Worm (Caenorhabditis elegans) whole organism, young adult: ENCODE measurements around the gene tag-343.

Experiments used
- B0035.1 ChIP-seq: sonication (generic microtip); optimal IDR thresholded peaks from 2 replicates; lab custom pipeline; 2016; ENCODE audit warnings: missing genetic modification characterization, mild to moderate bottlenecking, missing compliant biosample characterization, missing genotype, missing genetic modification reagents
- C17E4.6 ChIP-seq: fragments of 200-800 bp; sonication (Bioruptor generic); IDR thresholded peaks from 2 replicates; pipeline ENCODE4 v1.3.6; 2022; ENCODE audit warnings: missing genetic modification reagents, missing genetic modification characterization, missing compliant biosample characterization
- D2030.7 ChIP-seq: fragments of 200-800 bp; sonication (Bioruptor generic); IDR thresholded peaks from 2 replicates; pipeline ENCODE4 v1.3.6; 2022; ENCODE audit warnings: missing genetic modification reagents, missing genetic modification characterization, missing compliant biosample characterization
- F22D6.2 ChIP-seq: sonication (generic microtip); optimal IDR thresholded peaks from 2 replicates; lab custom pipeline; 2016; ENCODE audit warnings: mild to moderate bottlenecking, missing genetic modification characterization, missing compliant biosample characterization
- F23B12.7 ChIP-seq: sonication (generic microtip); optimal IDR thresholded peaks from 2 replicates; lab custom pipeline; 2017; ENCODE audit warnings: missing genetic modification characterization, mild to moderate bottlenecking, missing compliant biosample characterization, antibody characterized with exemption, moderate library complexity; ENCODE audit not compliant: insufficient read depth
- F49E8.2 ChIP-seq: sonication (generic microtip); optimal IDR thresholded peaks from 3 replicates; lab custom pipeline; 2017; ENCODE audit warnings: missing genetic modification characterization, mild to moderate bottlenecking, missing compliant biosample characterization, antibody characterized with exemption, moderate library complexity; ENCODE audit not compliant: insufficient read depth
- F57C9.4 ChIP-seq: sonication (generic microtip); optimal IDR thresholded peaks from 2 replicates; lab custom pipeline; 2017; ENCODE audit warnings: mild to moderate bottlenecking, missing genetic modification characterization, missing compliant biosample characterization
- T07F8.4 ChIP-seq: sonication (generic microtip); optimal IDR thresholded peaks from 2 replicates; lab custom pipeline; 2016; ENCODE audit warnings: mild to moderate bottlenecking, missing genetic modification characterization, moderate library complexity, missing compliant biosample characterization
- T26A5.8 ChIP-seq: sonication (generic microtip); optimal IDR thresholded peaks from 2 replicates; lab custom pipeline; 2016; ENCODE audit warnings: missing genetic modification characterization, missing compliant biosample characterization
- Y67H2A.10 ChIP-seq: fragments of 200-800 bp; sonication (Bioruptor generic); conservative IDR thresholded peaks from 2 replicates; pipeline ENCODE4 v1.3.6; 2022; ENCODE audit warnings: missing genetic modification reagents, missing genetic modification characterization, missing compliant biosample characterization
- aptf-2 ChIP-seq: fragments of 200-800 bp; sonication (Bioruptor generic); conservative IDR thresholded peaks from 2 replicates; pipeline ENCODE4 v1.3.6; 2022; ENCODE audit warnings: missing genetic modification reagents, missing genetic modification characterization, missing compliant biosample characterization
- aptf-3 ChIP-seq: fragments of 200-800 bp; sonication (Bioruptor generic); IDR thresholded peaks from 2 replicates; pipeline ENCODE4 v1.3.6; 2022; ENCODE audit warnings: missing genetic modification characterization, missing compliant biosample characterization
- athp-1 ChIP-seq: sonication (generic microtip); optimal IDR thresholded peaks from 2 replicates; lab custom pipeline; 2017; ENCODE audit warnings: mild to moderate bottlenecking, missing genetic modification characterization, missing compliant biosample characterization
- ccch-3 ChIP-seq: fragments of 200-800 bp; sonication (Bioruptor generic); optimal IDR thresholded peaks from 2 replicates; lab custom pipeline; 2018; ENCODE audit warnings: mild to moderate bottlenecking, missing genetic modification characterization, missing compliant biosample characterization
- ceh-27 ChIP-seq: fragments of 200-800 bp; sonication (Bioruptor generic); optimal IDR thresholded peaks from 2 replicates; lab custom pipeline; 2018; ENCODE audit warnings: mild to moderate bottlenecking, missing genetic modification characterization, moderate library complexity, missing compliant biosample characterization
- ceh-58 ChIP-seq: fragments of 200-800 bp; sonication (Bioruptor generic); IDR thresholded peaks from 2 replicates; pipeline ENCODE4 v1.3.6; 2022; ENCODE audit warnings: missing genetic modification characterization, missing compliant biosample characterization
- ceh-79 ChIP-seq: sonication (generic microtip); optimal IDR thresholded peaks from 2 replicates; lab custom pipeline; 2017; ENCODE audit warnings: mild to moderate bottlenecking, missing genetic modification characterization, missing compliant biosample characterization
- ceh-91 ChIP-seq: fragments of 200-800 bp; sonication (Bioruptor generic); IDR thresholded peaks from 2 replicates; pipeline ENCODE4 v1.3.6; 2022; ENCODE audit warnings: missing genetic modification reagents, missing genetic modification characterization, missing compliant biosample characterization
- ets-4 ChIP-seq: fragments of 200-800 bp; sonication (Bioruptor generic); optimal IDR thresholded peaks from 2 replicates; lab custom pipeline; 2018; ENCODE audit warnings: mild to moderate bottlenecking, missing genetic modification characterization, missing compliant biosample characterization
- hsf-1 ChIP-seq: fragments of 200-800 bp; sonication (Bioruptor generic); IDR thresholded peaks from 2 replicates; pipeline ENCODE4 v1.3.6; 2022; ENCODE audit warnings: missing genetic modification reagents, missing genetic modification characterization, missing compliant biosample characterization
- let-607 ChIP-seq, 2 experiments: fragments of 200-800 bp in 1 of 2; sonication (Bioruptor generic) in 1 of 2; sonication (generic microtip) in 1 of 2; optimal IDR thresholded peaks; 2 replicates each; lab custom pipeline; 2016 to 2018; ENCODE audit warnings: mild to moderate bottlenecking in 2 of 2, missing compliant biosample characterization in 2 of 2, missing genetic modification characterization in 2 of 2, moderate library complexity in 2 of 2, missing genotype in 1 of 2
- lin-26 ChIP-seq: fragments of 200-800 bp; sonication (Bioruptor generic); IDR thresholded peaks from 2 replicates; pipeline ENCODE4 v1.3.6; 2022; ENCODE audit warnings: missing genetic modification reagents, missing genetic modification characterization, missing compliant biosample characterization
- mes-4 ChIP-seq: sonication (generic microtip); optimal IDR thresholded peaks from 2 replicates; lab custom pipeline; 2016; ENCODE audit warnings: missing genotype, missing genetic modification characterization, missing compliant biosample characterization
- nhr-120 ChIP-seq: fragments of 200-800 bp; sonication (Bioruptor generic); IDR thresholded peaks from 2 replicates; pipeline ENCODE4 v1.3.6; 2022; ENCODE audit warnings: missing genetic modification characterization, missing compliant biosample characterization
- nhr-27 ChIP-seq: fragments of 200-800 bp; sonication (Bioruptor generic); optimal IDR thresholded peaks from 2 replicates; lab custom pipeline; 2018; ENCODE audit warnings: mild to moderate bottlenecking, missing genetic modification characterization, moderate library complexity, missing compliant biosample characterization
- pbrm-1 ChIP-seq: fragments of 200-800 bp; sonication (Bioruptor generic); IDR thresholded peaks from 2 replicates; pipeline ENCODE4 v1.3.6; 2022; ENCODE audit warnings: missing genetic modification reagents, missing genetic modification characterization, missing compliant biosample characterization
- sdz-38 ChIP-seq: sonication (generic microtip); optimal IDR thresholded peaks from 2 replicates; lab custom pipeline; 2016; ENCODE audit warnings: missing genotype, missing genetic modification characterization, missing compliant biosample characterization
- snpc-1.1 ChIP-seq: sonication (generic microtip); optimal IDR thresholded peaks from 2 replicates; lab custom pipeline; 2017; ENCODE audit warnings: missing genetic modification characterization, mild to moderate bottlenecking, missing compliant biosample characterization, antibody characterized with exemption, moderate library complexity, missing genotype, missing genetic modification reagents; ENCODE audit not compliant: insufficient read depth
- snpc-3.4 ChIP-seq: sonication (generic microtip); optimal IDR thresholded peaks from 2 replicates; lab custom pipeline; 2017; ENCODE audit warnings: missing genetic modification characterization, mild to moderate bottlenecking, missing compliant biosample characterization, antibody characterized with exemption, moderate library complexity, missing genotype, missing genetic modification reagents
- snpc-4 ChIP-seq, 5 experiments: fragments of 150-350 bp in 1 of 5; sonication (generic microtip) in 4 of 5; optimal IDR thresholded peaks; 2 replicates each; lab custom pipeline; 2014 to 2018; ENCODE audit warnings: missing genetic modification characterization in 5 of 5, missing biosample characterization in 3 of 5, antibody characterized with exemption in 2 of 5, mild to moderate bottlenecking in 2 of 5, missing compliant biosample characterization in 2 of 5, missing genotype in 2 of 5, moderate library complexity in 2 of 5, missing genetic modification reagents in 1 of 5
- tbp1 ChIP-seq: fragments of 200-800 bp; sonication (Bioruptor generic); optimal IDR thresholded peaks from 2 replicates; lab custom pipeline; 2018; ENCODE audit warnings: mild to moderate bottlenecking, missing genetic modification characterization, missing compliant biosample characterization
- tbx-9 ChIP-seq: sonication (generic microtip); optimal IDR thresholded peaks from 2 replicates; lab custom pipeline; 2016; ENCODE audit warnings: borderline replicate concordance, missing genetic modification characterization, inconsistent platforms, missing compliant biosample characterization
- tlf-1 ChIP-seq: fragments of 200-800 bp; sonication (Bioruptor generic); optimal IDR thresholded peaks from 2 replicates; lab custom pipeline; 2018; ENCODE audit warnings: mild to moderate bottlenecking, missing genetic modification characterization, missing compliant biosample characterization
- unc-130 ChIP-seq: sonication (generic microtip); optimal IDR thresholded peaks from 2 replicates; lab custom pipeline; 2016; ENCODE audit warnings: missing genetic modification reagents, missing genetic modification characterization, missing compliant biosample characterization
- unc-62 ChIP-seq: fragments of 150-350 bp; optimal IDR thresholded peaks from 2 replicates; lab custom pipeline; 2014; ENCODE audit warnings: missing biosample characterization, missing genetic modification reagents, missing genetic modification characterization
- zfh-2 ChIP-seq: fragments of 200-800 bp; sonication (Bioruptor generic); conservative IDR thresholded peaks from 2 replicates; pipeline ENCODE4 v1.3.6; 2022; ENCODE audit warnings: missing genetic modification reagents, missing genetic modification characterization, missing compliant biosample characterization
- zim-3 ChIP-seq: sonication (generic microtip); optimal IDR thresholded peaks from 2 replicates; lab custom pipeline; 2017; ENCODE audit warnings: mild to moderate bottlenecking, missing genetic modification characterization, moderate library complexity, missing compliant biosample characterization
- ztf-25 ChIP-seq: fragments of 200-800 bp; sonication (Bioruptor generic); IDR thresholded peaks from 2 replicates; pipeline ENCODE4 v1.3.6; 2022; ENCODE audit warnings: missing genetic modification reagents, missing genetic modification characterization, missing compliant biosample characterization

Gene tag-343

DNA sequence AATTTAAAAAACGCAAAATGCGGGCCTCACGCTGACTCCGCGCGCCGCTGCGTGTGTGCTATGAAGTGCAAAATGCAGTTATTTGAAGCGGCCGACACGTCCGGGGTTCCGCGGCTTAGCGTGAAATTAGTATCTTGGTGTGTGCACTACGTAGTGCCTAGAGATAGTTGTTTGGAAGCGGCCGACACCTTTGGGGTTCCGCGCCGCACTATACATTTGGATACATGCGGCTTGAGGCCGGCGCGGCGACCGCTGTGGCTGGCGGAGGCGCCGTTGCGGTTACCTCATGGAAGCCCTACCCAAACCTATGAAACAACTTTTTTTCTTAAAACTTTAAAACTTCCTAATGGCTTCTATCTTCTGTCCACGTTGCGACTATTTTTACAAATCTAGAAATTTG, 45.4 kb downstream of the tag-343 start:
- TF ChIP-seq tbx-9 (tag; lab: Kevin White, UChicago), result no peak
- TF ChIP-seq snpc-4 (GFP tag; optimal IDR thresholded peaks at IDR 0.05; lab: Kevin White, UChicago), result peak; percentile 28
- peak in 2 of 4 experiments; percentile 84 to 86 for TF ChIP-seq snpc-4 (tag; optimal IDR thresholded peaks at IDR 0.05; lab: Kevin White, UChicago)
- peak; percentile 58 for TF ChIP-seq zfh-2 (GFP tag; lab: Robert Waterston, UW)
- no peak for TF ChIP-seq zim-3 (tag; lab: Kevin White, UChicago)
- no peak for TF ChIP-seq B0035.1 (tag; lab: Kevin White, UChicago)

DNA sequence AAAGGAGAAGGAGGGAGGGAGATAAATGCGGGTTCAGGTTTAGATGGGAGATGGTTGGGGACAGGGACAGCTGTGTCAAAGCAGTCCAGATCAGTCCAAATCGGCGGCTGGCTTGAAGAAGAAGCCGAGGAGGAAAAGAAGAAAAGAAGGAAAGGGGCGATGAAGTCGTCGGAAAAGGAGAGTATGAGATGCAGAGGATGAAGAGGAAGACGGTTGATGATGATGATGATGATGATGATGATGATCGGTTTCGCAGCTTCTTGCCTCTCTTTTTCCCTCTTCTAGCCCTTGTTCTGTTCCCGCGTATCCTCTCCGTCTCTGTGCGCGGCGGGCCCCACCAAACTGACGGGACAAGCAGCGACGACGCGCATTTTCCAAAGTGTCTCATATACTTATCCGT, 47.7 kb downstream of the tag-343 start:
- TF ChIP-seq ets-4 (GFP tag; lab: Kevin White, UChicago) (no peak), zfh-2 (GFP tag; lab: Robert Waterston, UW) (peak; percentile 58)
- TF ChIP-seq, all 124 proteins: peak for 1

DNA sequence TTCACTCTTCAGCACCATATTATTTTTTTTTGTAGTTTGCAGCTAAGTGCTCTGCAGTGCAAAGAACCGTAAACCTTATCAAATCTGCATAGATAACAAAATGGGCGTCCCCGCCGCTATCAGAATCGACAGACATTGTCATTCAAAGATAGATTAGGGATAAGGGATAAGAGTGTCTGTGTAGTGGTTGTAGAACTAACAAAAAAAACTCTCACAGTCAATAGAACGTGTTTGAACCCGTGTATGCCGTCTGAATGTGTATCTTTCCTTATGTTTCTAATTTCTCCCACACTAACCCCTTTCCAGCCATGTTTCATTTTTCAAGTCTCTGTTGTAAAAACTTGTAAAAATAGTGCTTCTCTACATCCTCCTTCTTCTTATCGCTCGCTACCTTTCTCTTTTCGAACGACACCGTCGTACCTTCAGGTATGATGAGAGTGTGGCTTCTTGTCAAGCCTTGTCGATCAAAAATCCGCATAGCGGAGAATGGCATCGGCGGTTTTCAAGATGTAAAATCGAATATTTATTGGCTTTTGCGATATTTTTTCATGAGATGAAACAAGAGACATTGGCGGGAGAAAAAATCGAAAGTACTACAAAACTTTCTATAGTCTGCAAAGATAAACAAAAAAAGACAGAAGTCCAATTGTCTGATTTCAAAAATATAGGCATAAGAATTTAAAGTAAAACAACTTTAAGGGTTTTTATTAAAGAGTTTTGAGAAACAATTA, 49.3 kb downstream of the tag-343 start:
- no peak for TF ChIP-seq F49E8.2 (tag; lab: Kevin White, UChicago)
- no peak for TF ChIP-seq ets-4 (GFP tag; lab: Kevin White, UChicago)
- no peak for TF ChIP-seq D2030.7 (GFP tag; lab: Robert Waterston, UW)
- TF ChIP-seq ceh-79, result no peak
- no peak for TF ChIP-seq aptf-2 (GFP tag; lab: Robert Waterston, UW)
- no peak for TF ChIP-seq sdz-38 (tag; lab: Kevin White, UChicago)
- no peak for TF ChIP-seq let-607 (tag; optimal IDR thresholded peaks at IDR 0.05; lab: Kevin White, UChicago)
- no peak for TF ChIP-seq T07F8.4 (tag; lab: Kevin White, UChicago)
- TF ChIP-seq nhr-27 (tag; lab: Kevin White, UChicago), result no peak
- no peak for TF ChIP-seq snpc-1.1 (tag; lab: Kevin White, UChicago)
- no peak for TF ChIP-seq ceh-91 (GFP tag; lab: Robert Waterston, UW)
- no peak for TF ChIP-seq aptf-3 (GFP tag; lab: Robert Waterston, UW)
- TF ChIP-seq F22D6.2 (tag; lab: Kevin White, UChicago), result no peak
- no peak for TF ChIP-seq ceh-27 (GFP tag; lab: Kevin White, UChicago)
- no peak for TF ChIP-seq pbrm-1 (GFP tag; lab: Robert Waterston, UW)
- TF ChIP-seq, all 124 proteins: peak for 0

DNA sequence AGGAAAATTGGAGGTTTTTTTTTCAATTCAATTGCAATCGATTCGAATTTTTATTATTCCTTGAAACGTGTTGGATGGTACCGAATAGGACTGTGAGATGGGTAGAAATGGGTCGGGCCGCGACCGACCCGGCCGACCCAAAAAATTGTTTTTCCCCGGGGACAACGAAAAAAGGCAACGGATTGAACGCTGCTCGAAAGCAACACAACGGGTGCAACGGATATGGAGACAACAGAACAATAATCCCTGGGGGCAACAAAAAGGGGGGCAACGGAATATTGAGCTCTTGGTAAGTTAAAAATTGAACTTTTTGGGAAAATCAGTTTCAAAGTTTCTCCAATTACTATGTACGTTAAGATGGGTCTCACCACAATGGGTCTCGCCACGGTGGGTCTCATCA, 51.3 kb downstream of the tag-343 start:
- TF ChIP-seq tbp1 (no peak), unc-62 (no peak), ceh-58 (no peak)

DNA sequence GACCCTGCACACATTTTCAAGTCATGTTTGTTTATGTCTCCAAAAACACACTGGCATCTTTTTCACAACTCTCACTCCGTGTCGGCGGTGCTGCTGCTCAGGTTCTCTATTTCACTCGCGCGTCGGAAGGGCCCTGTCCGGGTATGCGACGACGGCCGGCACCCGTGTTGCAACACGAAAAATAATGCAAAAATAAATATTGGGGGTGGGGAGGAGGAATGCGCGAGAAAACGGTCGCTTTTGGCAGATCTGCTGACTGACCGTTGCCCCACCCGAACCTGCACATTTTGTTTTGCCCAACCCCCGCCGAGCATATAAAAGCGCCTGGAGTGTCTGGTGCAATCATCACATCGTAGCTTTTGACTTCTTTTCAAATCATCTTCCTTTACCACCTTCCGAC, 53.1 kb downstream of the tag-343 start, which contains the start of gene cpg-19:
Gene cpg-19 (plus strand): TSS at position 341 of the 400 bp plus-strand sequence.
- TF ChIP-seq athp-1 (tag; lab: Kevin White, UChicago) (no peak), ccch-3 (GFP tag; lab: Kevin White, UChicago) (no peak), zfh-2 (GFP tag; lab: Robert Waterston, UW) (peak; percentile 78), Y67H2A.10 (GFP tag; lab: Robert Waterston, UW) (no peak), C17E4.6 (GFP tag; lab: Robert Waterston, UW) (no peak)

DNA sequence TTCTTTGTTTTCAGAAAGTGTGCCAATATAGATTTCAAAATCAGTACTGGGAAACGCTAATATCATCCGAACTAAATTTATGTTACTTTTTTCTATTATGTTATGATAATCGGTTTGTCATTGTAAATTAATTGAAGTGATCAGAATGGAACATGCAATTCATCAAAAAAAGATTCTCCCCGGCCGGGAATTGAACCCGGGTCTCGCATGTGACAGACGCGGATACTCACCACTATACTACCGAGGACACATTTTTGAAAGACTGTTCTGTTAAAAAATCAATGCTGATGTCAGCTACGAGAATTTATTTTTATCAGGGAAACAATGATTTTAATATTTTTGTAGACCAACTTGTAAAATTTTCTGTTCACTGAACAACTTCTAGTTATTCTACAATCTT, 55.4 kb downstream of the tag-343 start:
- peak; percentile 24 for TF ChIP-seq T26A5.8 (tag; lab: Kevin White, UChicago)
- TF ChIP-seq F57C9.4 (tag; lab: Kevin White, UChicago), result no peak
- peak; percentile 33 for TF ChIP-seq mes-4 (tag; lab: Kevin White, UChicago)
- TF ChIP-seq nhr-120 (GFP tag; lab: Robert Waterston, UW), result no peak
- TF ChIP-seq unc-130 (GFP tag; lab: Kevin White, UChicago), result peak; percentile 45
- peak; percentile 30 for TF ChIP-seq tlf-1 (GFP tag; lab: Kevin White, UChicago)
- peak; percentile 87 for TF ChIP-seq F23B12.7 (tag; lab: Kevin White, UChicago)
- peak; percentile 94 for TF ChIP-seq lin-26
- TF ChIP-seq hsf-1 (GFP tag; lab: Robert Waterston, UW), result no peak
- TF ChIP-seq ceh-58, result no peak
- peak; percentile 70; the same call in 1 of the 2 replicates for TF ChIP-seq ztf-25 (GFP tag; lab: Robert Waterston, UW)
- TF ChIP-seq snpc-3.4 (tag; lab: Kevin White, UChicago), result peak; percentile 61
